Worm (Caenorhabditis elegans) whole organism, mixed stage, embryonic: ENCODE data around the gene zig-12.

Experiments used
- bed-3 ChIP-seq: fragments of 200-800 bp; sonication (Bioruptor generic); optimal IDR thresholded peaks from 3 replicates; lab custom pipeline; 2018; ENCODE audit warnings: mild to moderate bottlenecking, missing genetic modification characterization, moderate library complexity, missing compliant biosample characterization
- blmp-1 ChIP-seq: fragments of 150-350 bp; optimal IDR thresholded peaks from 2 replicates; lab custom pipeline; 2014; ENCODE audit warnings: missing biosample characterization, missing genetic modification characterization
- ces-1 ChIP-seq: fragments of 150-350 bp; optimal IDR thresholded peaks from 2 replicates; lab custom pipeline; 2014; ENCODE audit warnings: missing biosample characterization, missing genetic modification reagents, missing genetic modification characterization
- elt-3 ChIP-seq: fragments of 150-350 bp; optimal IDR thresholded peaks from 2 replicates; lab custom pipeline; 2014; ENCODE audit warnings: missing biosample characterization, missing genetic modification characterization
- hlh-1 ChIP-seq: fragments of 150-350 bp; optimal IDR thresholded peaks from 2 replicates; lab custom pipeline; 2014; ENCODE audit warnings: missing biosample characterization, missing genetic modification reagents, missing genetic modification characterization
- lin-32 ChIP-seq: fragments of 200-800 bp; sonication (Bioruptor generic); optimal IDR thresholded peaks from 2 replicates; lab custom pipeline; 2018; ENCODE audit warnings: mild to moderate bottlenecking, missing genetic modification characterization, missing compliant biosample characterization
- lsy-2 ChIP-seq: fragments of 150-350 bp; optimal IDR thresholded peaks from 2 replicates; lab custom pipeline; 2014; ENCODE audit warnings: missing biosample characterization, missing genetic modification characterization
- nhr-12 ChIP-seq: fragments of 150-350 bp; optimal IDR thresholded peaks from 2 replicates; lab custom pipeline; 2014; ENCODE audit warnings: missing biosample characterization, missing genetic modification characterization
- nhr-76 ChIP-seq: sonication (generic microtip); optimal IDR thresholded peaks from 2 replicates; lab custom pipeline; 2017; ENCODE audit warnings: missing biosample characterization, missing genetic modification characterization
- unc-39 ChIP-seq: fragments of 150-350 bp; optimal IDR thresholded peaks from 2 replicates; lab custom pipeline; 2014; ENCODE audit warnings: missing biosample characterization, missing genetic modification characterization
- unc-62 ChIP-seq: fragments of 150-350 bp; optimal IDR thresholded peaks from 2 replicates; lab custom pipeline; 2014; ENCODE audit warnings: missing biosample characterization, missing genetic modification reagents, missing genetic modification characterization

- TF ChIP-seq bed-3 (GFP tag; lab: Kevin White, UChicago) (no peak), elt-3 (tag; lab: Kevin White, UChicago) (no peak), unc-62 (GFP tag; lab: Kevin White, UChicago) (peak; percentile 48), lsy-2 (peak; percentile 26), blmp-1 (tag; lab: Kevin White, UChicago) (no peak), ces-1 (GFP tag; lab: Kevin White, UChicago) (peak; percentile 56), unc-39 (tag; lab: Kevin White, UChicago) (no peak), nhr-12 (tag; lab: Kevin White, UChicago) (no peak), hlh-1 (tag; lab: Kevin White, UChicago) (peak; percentile 50), nhr-76 (tag; lab: Kevin White, UChicago) (no peak), lin-32 (no peak)
These were observed 47.2 kb downstream of the zig-12 start, which contains the start of gene R04E5.9 for ce11 chrX:8810908-8811307.
